Worm (Caenorhabditis elegans) whole organism, mixed stage, embryonic: ENCODE results near the gene nhr-44.

ENCODE experiments used
- bed-3 ChIP-seq: fragments of 200-800 bp; sonication (Bioruptor generic); optimal IDR thresholded peaks from 3 replicates; lab custom pipeline; 2018; ENCODE audit warnings: mild to moderate bottlenecking, missing genetic modification characterization, moderate library complexity, missing compliant biosample characterization
- blmp-1 ChIP-seq: fragments of 150-350 bp; optimal IDR thresholded peaks from 2 replicates; lab custom pipeline; 2014; ENCODE audit warnings: missing biosample characterization, missing genetic modification characterization
- ceh-43 ChIP-seq: fragments of 200-800 bp; sonication (Bioruptor generic); optimal IDR thresholded peaks from 2 replicates; lab custom pipeline; 2018; ENCODE audit warnings: mild to moderate bottlenecking, missing genetic modification characterization, moderate library complexity, missing compliant biosample characterization
- ceh-83 ChIP-seq: fragments of 200-800 bp; sonication (Bioruptor generic); optimal IDR thresholded peaks from 2 replicates; lab custom pipeline; 2018; ENCODE audit warnings: mild to moderate bottlenecking, missing genetic modification characterization, missing compliant biosample characterization
- ces-1 ChIP-seq: fragments of 150-350 bp; optimal IDR thresholded peaks from 2 replicates; lab custom pipeline; 2014; ENCODE audit warnings: missing biosample characterization, missing genetic modification reagents, missing genetic modification characterization
- cnd-1 ChIP-seq: fragments of 200-800 bp; sonication (Bioruptor generic); optimal IDR thresholded peaks from 2 replicates; lab custom pipeline; 2018; ENCODE audit warnings: mild to moderate bottlenecking, missing genetic modification characterization, missing compliant biosample characterization
- elt-1 ChIP-seq: sonication (generic microtip); optimal IDR thresholded peaks from 2 replicates; lab custom pipeline; 2017; ENCODE audit warnings: missing genetic modification characterization, mild to moderate bottlenecking, missing compliant biosample characterization, antibody characterized with exemption, moderate library complexity, borderline replicate concordance; ENCODE audit not compliant: insufficient read depth
- elt-3 ChIP-seq: fragments of 150-350 bp; optimal IDR thresholded peaks from 2 replicates; lab custom pipeline; 2014; ENCODE audit warnings: missing biosample characterization, missing genetic modification characterization
- flh-1 ChIP-seq: fragments of 200-800 bp; sonication (Bioruptor generic); optimal IDR thresholded peaks from 2 replicates; lab custom pipeline; 2018; ENCODE audit warnings: mild to moderate bottlenecking, missing genetic modification characterization, moderate library complexity, missing compliant biosample characterization
- ham-2 ChIP-seq: fragments of 200-800 bp; sonication (Bioruptor generic); optimal IDR thresholded peaks from 2 replicates; lab custom pipeline; 2018; ENCODE audit warnings: mild to moderate bottlenecking, missing genetic modification characterization, missing compliant biosample characterization
- hlh-1 ChIP-seq: fragments of 150-350 bp; optimal IDR thresholded peaks from 2 replicates; lab custom pipeline; 2014; ENCODE audit warnings: missing biosample characterization, missing genetic modification reagents, missing genetic modification characterization
- lin-13 ChIP-seq: fragments of 150-350 bp; optimal IDR thresholded peaks from 2 replicates; lab custom pipeline; 2014; ENCODE audit warnings: missing biosample characterization, missing genetic modification characterization
- lin-32 ChIP-seq: fragments of 200-800 bp; sonication (Bioruptor generic); optimal IDR thresholded peaks from 2 replicates; lab custom pipeline; 2018; ENCODE audit warnings: mild to moderate bottlenecking, missing genetic modification characterization, missing compliant biosample characterization
- lsy-2 ChIP-seq: fragments of 150-350 bp; optimal IDR thresholded peaks from 2 replicates; lab custom pipeline; 2014; ENCODE audit warnings: missing biosample characterization, missing genetic modification characterization
- mab-5 ChIP-seq: fragments of 150-350 bp; optimal IDR thresholded peaks from 2 replicates; lab custom pipeline; 2014; ENCODE audit warnings: missing biosample characterization, missing genetic modification characterization
- mep-1 ChIP-seq: fragments of 150-350 bp; optimal IDR thresholded peaks from 2 replicates; lab custom pipeline; 2017; ENCODE audit warnings: missing biosample characterization, missing genetic modification reagents, missing genetic modification characterization, inconsistent platforms
- mls-2 ChIP-seq: sonication (generic microtip); optimal IDR thresholded peaks from 2 replicates; lab custom pipeline; 2016; ENCODE audit warnings: mild to moderate bottlenecking, missing genetic modification characterization, moderate library complexity, missing compliant biosample characterization
- nhr-12 ChIP-seq: fragments of 150-350 bp; optimal IDR thresholded peaks from 2 replicates; lab custom pipeline; 2014; ENCODE audit warnings: missing biosample characterization, missing genetic modification characterization
- nhr-2 ChIP-seq: fragments of 150-350 bp; optimal IDR thresholded peaks from 2 replicates; lab custom pipeline; 2014; ENCODE audit warnings: missing biosample characterization, missing genetic modification characterization
- nhr-237 ChIP-seq: fragments of 150-350 bp; optimal IDR thresholded peaks from 2 replicates; lab custom pipeline; 2014; ENCODE audit warnings: missing biosample characterization, missing genetic modification characterization
- nhr-28 ChIP-seq: fragments of 150-350 bp; optimal IDR thresholded peaks from 2 replicates; lab custom pipeline; 2014; ENCODE audit warnings: missing biosample characterization, missing genetic modification characterization
- nhr-76 ChIP-seq: sonication (generic microtip); optimal IDR thresholded peaks from 2 replicates; lab custom pipeline; 2017; ENCODE audit warnings: missing biosample characterization, missing genetic modification characterization
- pha-4 ChIP-seq: fragments of 150-350 bp; optimal IDR thresholded peaks from 2 replicates; lab custom pipeline; 2018; ENCODE audit warnings: missing biosample characterization, missing genetic modification reagents, missing genetic modification characterization
- sem-2 ChIP-seq: fragments of 200-800 bp; sonication (Bioruptor generic); optimal IDR thresholded peaks from 2 replicates; lab custom pipeline; 2018; ENCODE audit warnings: mild to moderate bottlenecking, missing genetic modification characterization, missing compliant biosample characterization
- snpc-4 ChIP-seq: fragments of 150-350 bp; optimal IDR thresholded peaks from 2 replicates; lab custom pipeline; 2014; ENCODE audit warnings: missing biosample characterization, missing genetic modification characterization
- sptf-1 ChIP-seq: sonication (generic microtip); optimal IDR thresholded peaks from 2 replicates; lab custom pipeline; 2017; ENCODE audit warnings: mild to moderate bottlenecking, missing genetic modification characterization, moderate library complexity, missing compliant biosample characterization
- tbx-8 ChIP-seq: fragments of 200-800 bp; sonication (Bioruptor generic); optimal IDR thresholded peaks from 2 replicates; lab custom pipeline; 2018; ENCODE audit warnings: mild to moderate bottlenecking, missing genetic modification characterization, moderate library complexity, missing compliant biosample characterization
- unc-120 ChIP-seq: sonication (generic microtip); optimal IDR thresholded peaks from 2 replicates; lab custom pipeline; 2017; ENCODE audit warnings: missing genetic modification characterization, missing compliant biosample characterization; ENCODE audit not compliant: poor library complexity, severe bottlenecking
- unc-39 ChIP-seq: fragments of 150-350 bp; optimal IDR thresholded peaks from 2 replicates; lab custom pipeline; 2014; ENCODE audit warnings: missing biosample characterization, missing genetic modification characterization
- unc-62 ChIP-seq: fragments of 150-350 bp; optimal IDR thresholded peaks from 2 replicates; lab custom pipeline; 2014; ENCODE audit warnings: missing biosample characterization, missing genetic modification reagents, missing genetic modification characterization
- zip-8 ChIP-seq: fragments of 150-350 bp; optimal IDR thresholded peaks from 2 replicates; lab custom pipeline; 2014; ENCODE audit warnings: missing biosample characterization, missing genetic modification characterization

The nhr-44 gene

ce11 chrV:8964055-8964758, at the start of gene nhr-44:
Gene nhr-44, minus strand, starts transcription at chrV:8964105.
- no peak for TF ChIP-seq cnd-1 (tag; lab: Kevin White, UChicago)
- peak; percentile 18 for TF ChIP-seq elt-1 (tag; lab: Kevin White, UChicago)
- TF ChIP-seq pha-4 (tag; lab: Kevin White, UChicago): peak; percentile 50

- TF ChIP-seq ceh-83 (GFP tag; lab: Kevin White, UChicago) (no peak), nhr-237 (no peak), mab-5 (tag; lab: Kevin White, UChicago) (no peak), nhr-12 (no peak), tbx-8 (GFP tag; lab: Kevin White, UChicago) (no peak), elt-1 (tag; lab: Kevin White, UChicago) (no peak), sptf-1 (tag; lab: Kevin White, UChicago) (no peak), ces-1 (GFP tag; lab: Kevin White, UChicago) (no peak), nhr-28 (tag; lab: Kevin White, UChicago) (no peak), cnd-1 (tag; lab: Kevin White, UChicago) (no peak), unc-62 (no peak), sem-2 (GFP tag; lab: Kevin White, UChicago) (no peak), mls-2 (tag; lab: Kevin White, UChicago) (no peak), ceh-43 (GFP tag; lab: Kevin White, UChicago) (no peak), zip-8 (tag; lab: Kevin White, UChicago) (no peak)
These were observed 45.3 kb upstream of the nhr-44 start, which contains the start of gene srx-2 for ce11 chrV:9009175-9009574. Gene srx-2, plus strand, starts transcription at chrV:9009475.

- no peak for TF ChIP-seq nhr-28 (tag; lab: Kevin White, UChicago)
- TF ChIP-seq hlh-1 (tag; lab: Kevin White, UChicago): no peak
- TF ChIP-seq elt-3 (tag; lab: Kevin White, UChicago): no peak
- TF ChIP-seq snpc-4: no peak
- TF ChIP-seq lin-32 (GFP tag; lab: Kevin White, UChicago): no peak
- no peak for TF ChIP-seq ceh-43 (GFP tag; lab: Kevin White, UChicago)
- no peak for TF ChIP-seq blmp-1 (tag; lab: Kevin White, UChicago)
- no peak for TF ChIP-seq pha-4 (tag; lab: Kevin White, UChicago)
- TF ChIP-seq lin-13 (tag; lab: Kevin White, UChicago): no peak
- no peak for TF ChIP-seq ceh-83 (GFP tag; lab: Kevin White, UChicago)
- no peak for TF ChIP-seq unc-120 (tag; lab: Kevin White, UChicago)
- no peak for TF ChIP-seq unc-39 (tag; lab: Kevin White, UChicago)
- TF ChIP-seq ham-2 (GFP tag; lab: Kevin White, UChicago): no peak
These were observed 41.3 kb upstream of the nhr-44 start, which contains the start of gene srx-3 for ce11 chrV:9005243-9005642. Gene srx-3, plus strand, starts transcription at chrV:9005543.

- TF ChIP-seq hlh-1 (tag; lab: Kevin White, UChicago): no peak
- no peak for TF ChIP-seq sem-2 (GFP tag; lab: Kevin White, UChicago)
- TF ChIP-seq lsy-2 (tag; lab: Kevin White, UChicago): no peak
- TF ChIP-seq lin-13 (tag; lab: Kevin White, UChicago): no peak
- no peak for TF ChIP-seq ceh-83 (GFP tag; lab: Kevin White, UChicago)
- no peak for TF ChIP-seq flh-1 (GFP tag; lab: Kevin White, UChicago)
- TF ChIP-seq bed-3: no peak
- no peak for TF ChIP-seq blmp-1 (tag; lab: Kevin White, UChicago)
- TF ChIP-seq pha-4 (tag; lab: Kevin White, UChicago): no peak
- TF ChIP-seq ceh-43 (GFP tag; lab: Kevin White, UChicago): no peak
- no peak for TF ChIP-seq mep-1
- TF ChIP-seq unc-62: no peak
- TF ChIP-seq nhr-76 (tag; lab: Kevin White, UChicago): no peak
- no peak for TF ChIP-seq lin-32 (GFP tag; lab: Kevin White, UChicago)
- TF ChIP-seq ham-2 (GFP tag; lab: Kevin White, UChicago): no peak
- TF ChIP-seq nhr-2: no peak
- TF ChIP-seq, all 35 proteins: peak for 0
These were observed 39.4 kb upstream of the nhr-44 start, which contains the start of gene srx-1 for ce11 chrV:9003291-9003690. Gene srx-1, plus strand, starts transcription at chrV:9003672.
